Fruit fly (Drosophila melanogaster) whole organism, larva: Measurements from ENCODE around the gene CG45072.

Experiments used
- noc ChIP-seq: fragments of 200-800 bp; sonication (Bioruptor generic); optimal IDR thresholded peaks from 3 replicates; lab custom pipeline; 2019; ENCODE audit warnings: missing biosample characterization, mild to moderate bottlenecking, missing genetic modification characterization, moderate library complexity

The CG45072 gene

dm6 chr3R:30095855-30096254, 27.2 kb downstream of the CG45072 start:
- peak; percentile 79 for TF ChIP-seq noc (tag; lab: Kevin White, UChicago)

dm6 chr3R:30095381-30095780, 27.7 kb downstream of the CG45072 start:
- no peak for TF ChIP-seq noc (tag; lab: Kevin White, UChicago)

- peak; percentile 65 for TF ChIP-seq noc (tag; lab: Kevin White, UChicago)
These were observed 30.4 kb downstream of the CG45072 start for dm6 chr3R:30092700-30093044.

- TF ChIP-seq noc (tag; lab: Kevin White, UChicago) = no peak
These were observed 31.0 kb downstream of the CG45072 start for dm6 chr3R:30091795-30092699.

- no peak for TF ChIP-seq noc (tag; lab: Kevin White, UChicago)
These were observed 32.6 kb downstream of the CG45072 start for dm6 chr3R:30090261-30091006.

dm6 chr3R:30084137-30084536, 38.9 kb downstream of the CG45072 start:
- peak; percentile 20 for TF ChIP-seq noc (tag; lab: Kevin White, UChicago)

- TF ChIP-seq noc (tag; lab: Kevin White, UChicago) = no peak
These were observed 39.8 kb downstream of the CG45072 start for dm6 chr3R:30083215-30083614.

- no peak for TF ChIP-seq noc (tag; lab: Kevin White, UChicago)
These were observed 47.0 kb downstream of the CG45072 start for dm6 chr3R:30076088-30076487.
